Worm (Caenorhabditis elegans) whole organism, L3 larva: Measurements from ENCODE around the gene T23B7.3.
"Not testable (repeated sequence)": the region's sequence is repeated elsewhere in the genome, so short reads cannot be mapped to it uniquely, and the experiment has no call there.

Source experiments
- R02D3.7 ChIP-seq: fragments of 150-350 bp; optimal IDR thresholded peaks from 2 replicates; lab custom pipeline; 2014; ENCODE audit warnings: missing biosample characterization, missing genetic modification characterization
- ZK546.5 ChIP-seq: sonication (generic microtip); optimal IDR thresholded peaks from 2 replicates; lab custom pipeline; 2017; ENCODE audit warnings: missing biosample characterization, missing genetic modification characterization
- aly-2 ChIP-seq: fragments of 150-350 bp; optimal IDR thresholded peaks from 2 replicates; lab custom pipeline; 2014; ENCODE audit warnings: missing biosample characterization, missing genetic modification characterization
- ceh-82 ChIP-seq: fragments of 150-350 bp; optimal IDR thresholded peaks from 2 replicates; lab custom pipeline; 2014; ENCODE audit warnings: missing biosample characterization, missing genetic modification characterization
- egl-27 ChIP-seq: sonication (generic microtip); optimal IDR thresholded peaks from 4 replicates; lab custom pipeline; 2017; ENCODE audit warnings: missing biosample characterization, missing genetic modification reagents, missing genetic modification characterization

- not testable (repeated sequence) for TF ChIP-seq egl-27, ZK546.5, R02D3.7, aly-2, ceh-82 (tag; lab: Kevin White, UChicago)
Observed at ce11 chrII:4860260-4860659, 10.3 kb downstream of the T23B7.3 start, which contains the start of the genes nspd-5 and F11G11.4.
